Worm (Caenorhabditis elegans): ENCODE results near the gene F43G6.17.
A peak's percentile ranks its signal among the peaks of the same experiment; 100 is the strongest.

F43G6.17 gene

ce11 chrII:11759277-11759676 is 43.3 kb upstream of the F43G6.17 start, which contains the start of the genes F44E5.4 and F44E5.5 (continued):
- peak; percentile 64 for TF ChIP-seq sox-4 (tag; optimal IDR thresholded peaks at IDR 0.05)

- no peak for TF ChIP-seq ceh-22 (tag; optimal IDR thresholded peaks at IDR 0.05)
- TF ChIP-seq syd-9 (tag; optimal IDR thresholded peaks at IDR 0.05): no peak
- TF ChIP-seq pag-3 (tag; optimal IDR thresholded peaks at IDR 0.05; ENCODE audit: borderline replicate concordance): no peak
- no peak for TF ChIP-seq odd-2 (tag; optimal IDR thresholded peaks at IDR 0.05)
- no peak for TF ChIP-seq gmeb-2 (tag; optimal IDR thresholded peaks at IDR 0.05)
- no peak for TF ChIP-seq K09A11.1 (tag; optimal IDR thresholded peaks at IDR 0.05; ENCODE audit: insufficient read depth)
- no peak for TF ChIP-seq ceh-14 (tag; optimal IDR thresholded peaks at IDR 0.05)
- no peak for TF ChIP-seq ceh-9 (tag; optimal IDR thresholded peaks at IDR 0.05)
Measured at ce11 chrII:11761806-11762512, 40.6 kb upstream of the F43G6.17 start.

- TF ChIP-seq hlh-13 (GFP tag; optimal IDR thresholded peaks at IDR 0.05) (no peak), unc-3 (GFP tag; conservative IDR thresholded peaks at IDR 0.05) (no peak), unc-3 (tag; optimal IDR thresholded peaks at IDR 0.05) (no peak), zip-5 (tag; optimal IDR thresholded peaks at IDR 0.05) (no peak), ets-4 (tag; optimal IDR thresholded peaks at IDR 0.05) (no peak), hlh-30 (tag; optimal IDR thresholded peaks at IDR 0.05; ENCODE audit: insufficient read depth) (no peak), madf-2 (tag; optimal IDR thresholded peaks at IDR 0.05) (no peak), eyg-1 (tag; optimal IDR thresholded peaks at IDR 0.05) (no peak), ceh-14 (tag; optimal IDR thresholded peaks at IDR 0.05) (no peak), C38D4.7 (GFP tag; optimal IDR thresholded peaks at IDR 0.05) (no peak), gmeb-2 (tag; optimal IDR thresholded peaks at IDR 0.05) (no peak), ceh-45 (GFP tag; IDR thresholded peaks at IDR 0.05) (no peak)
Measured at ce11 chrII:11765506-11766152, 36.9 kb upstream of the F43G6.17 start.

- no peak for TF ChIP-seq dve-1 (tag; optimal IDR thresholded peaks at IDR 0.05)
- no peak for TF ChIP-seq C38D4.7 (GFP tag; optimal IDR thresholded peaks at IDR 0.05)
- TF ChIP-seq zip-5 (tag; optimal IDR thresholded peaks at IDR 0.05): no peak
- TF ChIP-seq K02D7.2 (tag; optimal IDR thresholded peaks at IDR 0.05): no peak
- TF ChIP-seq pros-1 (tag; optimal IDR thresholded peaks at IDR 0.05): no peak
- no peak for TF ChIP-seq Y22D7AL.16 (tag; optimal IDR thresholded peaks at IDR 0.05)
- no peak for TF ChIP-seq fkh-6 (tag; optimal IDR thresholded peaks at IDR 0.05)
- no peak for TF ChIP-seq ceh-22 (tag; optimal IDR thresholded peaks at IDR 0.05)
Measured at ce11 chrII:11766472-11766871, 36.1 kb upstream of the F43G6.17 start, which contains the start of gene F44E5.2. Gene F44E5.2 (plus strand): TSS chrII:11766772.

ce11 chrII:11772364-11772763 is 30.2 kb upstream of the F43G6.17 start, which contains the start of gene F44E5.15:
Gene F44E5.15 (plus strand): TSS chrII:11772664.
- TF ChIP-seq ceh-30 (tag; optimal IDR thresholded peaks at IDR 0.05) (no peak), elt-4 (tag; optimal IDR thresholded peaks at IDR 0.05) (no peak), hlh-6 (tag; optimal IDR thresholded peaks at IDR 0.05) (no peak), gmeb-2 (tag; optimal IDR thresholded peaks at IDR 0.05) (no peak), nfya-1 (tag; optimal IDR thresholded peaks at IDR 0.05) (no peak), ceh-24 (tag; optimal IDR thresholded peaks at IDR 0.05) (no peak), sdc-2 (tag; optimal IDR thresholded peaks at IDR 0.05) (no peak), pag-3 (tag; optimal IDR thresholded peaks at IDR 0.05; ENCODE audit: borderline replicate concordance) (no peak), unc-86 (tag; optimal IDR thresholded peaks at IDR 0.05) (no peak), ceh-6 (GFP tag; optimal IDR thresholded peaks at IDR 0.05) (no peak), C08G9.2 (tag; optimal IDR thresholded peaks at IDR 0.05) (no peak), tbx-7 (tag; optimal IDR thresholded peaks at IDR 0.05) (no peak), sox-4 (tag; optimal IDR thresholded peaks at IDR 0.05) (no peak), sox-2 (GFP tag; IDR thresholded peaks at IDR 0.05) (no peak), ceh-18 (tag; optimal IDR thresholded peaks at IDR 0.05) (no peak), odd-2 (tag; optimal IDR thresholded peaks at IDR 0.05) (no peak), K02D7.2 (tag; optimal IDR thresholded peaks at IDR 0.05) (no peak), ttx-3 (tag; optimal IDR thresholded peaks at IDR 0.05) (no peak), ref-2 (tag; optimal IDR thresholded peaks at IDR 0.05) (no peak)

Data from whole organism, late embryonic.